Fruit fly (Drosophila melanogaster): ENCODE results near the gene CG17751.

The CG17751 gene

DNA sequence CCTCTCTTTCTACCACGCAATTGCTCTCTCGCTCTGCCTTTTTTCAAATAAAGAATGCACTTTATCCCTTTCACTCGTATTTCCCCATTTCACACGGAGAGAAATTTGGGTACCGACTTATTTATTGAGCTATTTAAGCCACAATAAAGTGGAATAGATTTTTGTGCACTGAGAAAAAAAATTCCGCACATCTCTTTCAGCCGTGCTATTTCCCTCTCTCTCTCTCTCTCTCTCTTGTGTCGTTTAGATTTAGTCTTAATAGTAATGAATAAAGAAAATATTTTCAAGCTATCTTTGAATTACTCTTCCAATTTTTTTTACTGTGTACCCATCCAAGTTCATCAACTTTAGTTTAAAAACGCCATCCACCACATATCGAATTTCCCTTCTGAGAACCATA lies 16.6 kb downstream of the CG17751 start (continued):
- TF ChIP-seq CG31224 (GFP tag; IDR thresholded peaks at IDR 0.05) (0 out of 2 replicates have a peak, but pooled peaks have one; percentile 36), fd102C (GFP tag; optimal IDR thresholded peaks at IDR 0.05) (no peak), crc (GFP tag; optimal IDR thresholded peaks at IDR 0.05) (peak; percentile 13), CG11456 (GFP tag; IDR thresholded peaks at IDR 0.05) (0 out of 3 replicates have a peak, but pooled peaks have one; percentile 62), crp (GFP tag; optimal IDR thresholded peaks at IDR 0.05) (no peak), ci (GFP tag; IDR thresholded peaks at IDR 0.05) (peak; percentile 74; the same call in 2 of the 3 replicates), maf-S (GFP tag; optimal IDR thresholded peaks at IDR 0.05) (peak; percentile 62), Dip3 (GFP tag; optimal IDR thresholded peaks at IDR 0.05) (peak; percentile 29), ems (GFP tag; optimal IDR thresholded peaks at IDR 0.05) (peak; percentile 61), Poxn (GFP tag; IDR thresholded peaks at IDR 0.05) (0 out of 2 replicates have a peak, but pooled peaks have one; percentile 39), Fer2 (tag; optimal IDR thresholded peaks at IDR 0.05) (no peak), CG9876 (GFP tag; optimal IDR thresholded peaks at IDR 0.05) (peak; percentile 15), CG16815 (GFP tag; optimal IDR thresholded peaks at IDR 0.05) (peak; percentile 14), CG16779 (GFP tag; IDR thresholded peaks at IDR 0.05) (0 out of 2 replicates have a peak, but pooled peaks have one; percentile 25), CG11560 (tag; IDR thresholded peaks at IDR 0.05) (no peak), CG12155 (GFP tag; optimal IDR thresholded peaks at IDR 0.05) (peak; percentile 47), Tbp (GFP tag; optimal IDR thresholded peaks at IDR 0.05) (no peak), ab (GFP tag; optimal IDR thresholded peaks at IDR 0.05) (no peak), ken (GFP tag; IDR thresholded peaks at IDR 0.05) (peak; percentile 69), CG12236 (GFP tag; optimal IDR thresholded peaks at IDR 0.05) (peak; percentile 19), Eip74EF (GFP tag; optimal IDR thresholded peaks at IDR 0.05) (peak in 1 of 2 experiments; percentile 28), jing (GFP tag; optimal IDR thresholded peaks at IDR 0.05) (peak; percentile 7), CTCF (GFP tag; optimal IDR thresholded peaks at IDR 0.05) (no peak), CoRest (tag; optimal IDR thresholded peaks at IDR 0.05) (peak; percentile 46), CG1832 (GFP tag; optimal IDR thresholded peaks at IDR 0.05) (no peak), bcd (GFP tag; optimal IDR thresholded peaks at IDR 0.05) (peak; percentile 48), hbn (GFP tag; IDR thresholded peaks at IDR 0.05; ENCODE audit: partially characterized antibody) (no peak), CG10321 (GFP tag; IDR thresholded peaks at IDR 0.05) (peak; percentile 37; the same call in 1 of the 2 replicates), Dref (GFP tag; IDR thresholded peaks at IDR 0.05) (no peak), odd (GFP tag; optimal IDR thresholded peaks at IDR 0.05) (no peak), CG2889 (GFP tag; IDR thresholded peaks at IDR 0.05) (peak; percentile 35; the same call in 1 of the 3 replicates), PHDP (tag; optimal IDR thresholded peaks at IDR 0.05) (peak; percentile 36), Mrtf (GFP tag; IDR thresholded peaks at IDR 0.05) (peak; percentile 33; the same call in 1 of the 3 replicates), CG9932 (GFP tag; IDR thresholded peaks at IDR 0.05) (peak; percentile 54; the same call in 1 of the 2 replicates), Opbp (GFP tag; IDR thresholded peaks at IDR 0.05; ENCODE audit: partially characterized antibody) (no peak), her (GFP tag; optimal IDR thresholded peaks at IDR 0.05) (peak; percentile 26), Antp (GFP tag; optimal IDR thresholded peaks at IDR 0.05) (peak; percentile 43), CG10274 (GFP tag; optimal IDR thresholded peaks at IDR 0.05) (no peak), CG15514 (GFP tag; optimal IDR thresholded peaks at IDR 0.05) (peak; percentile 39), danr (GFP tag; IDR thresholded peaks at IDR 0.05) (0 out of 2 replicates have a peak, but pooled peaks have one; percentile 31), CG15073 (GFP tag; optimal IDR thresholded peaks at IDR 0.05) (no peak), CG1602 (GFP tag; optimal IDR thresholded peaks at IDR 0.05) (no peak), CG10431 (GFP tag; optimal IDR thresholded peaks at IDR 0.05) (no peak), CG10366 (GFP tag; IDR thresholded peaks at IDR 0.05) (peak; percentile 65), CG8290 (GFP tag; optimal IDR thresholded peaks at IDR 0.05) (no peak), CG8290 (tag; optimal IDR thresholded peaks at IDR 0.05) (no peak), gcm2 (GFP tag; optimal IDR thresholded peaks at IDR 0.05) (no peak), Sry-β (GFP tag; optimal IDR thresholded peaks at IDR 0.05) (no peak), CG18599 (GFP tag; optimal IDR thresholded peaks at IDR 0.05) (peak; percentile 55), mld (GFP tag; IDR thresholded peaks at IDR 0.05; ENCODE audit: partially characterized antibody) (no peak), grn (GFP tag; optimal IDR thresholded peaks at IDR 0.05) (no peak)
